Fruit fly (Drosophila melanogaster): ENCODE data around the gene CG15930.

Gene CG15930

DNA sequence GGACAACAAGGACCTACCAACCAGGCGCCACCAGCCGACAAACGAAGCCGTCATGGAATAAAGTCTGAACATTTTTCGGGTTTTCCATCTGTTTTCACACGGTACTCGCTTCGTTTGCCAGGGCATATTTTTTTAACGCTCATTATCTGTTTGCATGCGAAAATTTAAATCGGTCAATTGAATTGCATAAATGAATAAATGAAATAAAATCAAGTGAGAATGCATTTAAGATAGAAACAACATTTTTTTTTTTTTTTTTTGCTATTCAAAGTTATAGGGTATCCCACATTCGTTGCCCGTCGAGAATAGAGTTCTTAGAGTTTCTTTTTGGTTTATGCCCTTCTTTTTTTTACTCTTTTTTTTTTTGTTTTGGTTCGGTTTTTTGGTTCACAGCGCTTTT, 31.3 kb downstream of the CG15930 start:
- no peak for TF ChIP-seq tj (GFP tag; optimal IDR thresholded peaks at IDR 0.05)
- no peak for TF ChIP-seq Mnt (GFP tag; optimal IDR thresholded peaks at IDR 0.05)
- no peak for TF ChIP-seq cnc (optimal IDR thresholded peaks at IDR 0.05)
- TF ChIP-seq CG1620 (GFP tag; optimal IDR thresholded peaks at IDR 0.05): no peak
- TF ChIP-seq CG12768 (GFP tag; optimal IDR thresholded peaks at IDR 0.05): no peak
- TF ChIP-seq ovo (GFP tag; optimal IDR thresholded peaks at IDR 0.05): no peak
- no peak for TF ChIP-seq CG33017 (tag; optimal IDR thresholded peaks at IDR 0.05)
